Fruit fly (Drosophila melanogaster): ENCODE data around the gene RpS27A.

dm6 chr2L:10457191-10457899 lies 49.2 kb downstream of the RpS27A start, which contains the start of the genes LManI and LManII:
- TF ChIP-seq CG8478 (optimal IDR thresholded peaks at IDR 0.05) (no peak), CTCF (optimal IDR thresholded peaks at IDR 0.05) (no peak)

Measured in S2 (cell line).